Fruit fly (Drosophila melanogaster) whole organism, embryonic: ENCODE measurements around the gene Cyp312a1.
A peak's percentile ranks its signal among the peaks of the same experiment; 100 is the strongest.

Source experiments
- Asciz ChIP-seq: fragments of 200-800 bp; sonication (Bioruptor generic); optimal IDR thresholded peaks from 2 replicates; lab custom pipeline; 2017; ENCODE audit warnings: missing biosample characterization, mild to moderate bottlenecking, missing genetic modification characterization, missing genetic modification reagents
- B-H2 ChIP-seq: fragments of 200-800 bp; sonication (Bioruptor generic); optimal IDR thresholded peaks from 2 replicates; lab custom pipeline; 2018; ENCODE audit warnings: missing biosample characterization, mild to moderate bottlenecking, missing genetic modification characterization
- Blimp-1 ChIP-seq: fragments of 200-800 bp; sonication (Bioruptor generic); optimal IDR thresholded peaks from 3 replicates; lab custom pipeline; 2018; ENCODE audit warnings: missing biosample characterization, missing genetic modification characterization, mild to moderate bottlenecking, moderate library complexity, missing genetic modification reagents
- BtbVII ChIP-seq: fragments of 200-800 bp; sonication (Bioruptor generic); optimal IDR thresholded peaks from 3 replicates; lab custom pipeline; 2017; ENCODE audit warnings: missing biosample characterization, mild to moderate bottlenecking, missing genetic modification characterization
- CG1233 ChIP-seq: fragments of 200-800 bp; sonication (Bioruptor generic); optimal IDR thresholded peaks from 4 replicates; lab custom pipeline; 2018; ENCODE audit warnings: missing biosample characterization, mild to moderate bottlenecking, missing genetic modification characterization
- CG12769 ChIP-seq: fragments of 200-800 bp; sonication (Bioruptor generic); optimal IDR thresholded peaks from 2 replicates; lab custom pipeline; 2019; ENCODE audit warnings: missing biosample characterization, mild to moderate bottlenecking, missing genetic modification characterization, moderate library complexity
- CG1529 ChIP-seq: fragments of 200-800 bp; sonication (Bioruptor generic); optimal IDR thresholded peaks from 3 replicates; lab custom pipeline; 2018; ENCODE audit warnings: missing biosample characterization, missing genetic modification characterization
- CG15514 ChIP-seq: fragments of 200-800 bp; sonication (Bioruptor generic); optimal IDR thresholded peaks from 3 replicates; lab custom pipeline; 2017; ENCODE audit warnings: missing biosample characterization, missing genetic modification characterization, mild to moderate bottlenecking, moderate library complexity, missing genetic modification reagents
- CG15601 ChIP-seq: fragments of 200-800 bp; sonication (Bioruptor generic); optimal IDR thresholded peaks from 3 replicates; lab custom pipeline; 2019; ENCODE audit warnings: missing biosample characterization, mild to moderate bottlenecking, missing genetic modification characterization, moderate library complexity
- CG1603 ChIP-seq: fragments of 200-800 bp; sonication (Bioruptor generic); optimal IDR thresholded peaks from 2 replicates; lab custom pipeline; 2019; ENCODE audit warnings: missing biosample characterization, mild to moderate bottlenecking, missing genetic modification characterization, moderate library complexity
- CG17359 ChIP-seq: fragments of 200-800 bp; sonication (Bioruptor generic); optimal IDR thresholded peaks from 3 replicates; lab custom pipeline; 2018; ENCODE audit warnings: missing biosample characterization, mild to moderate bottlenecking, missing genetic modification characterization, moderate library complexity
- CG17568 ChIP-seq: fragments of 200-800 bp; sonication (Bioruptor generic); optimal IDR thresholded peaks from 2 replicates; lab custom pipeline; 2018; ENCODE audit warnings: missing biosample characterization, mild to moderate bottlenecking, missing genetic modification characterization, moderate library complexity
- CG18011 ChIP-seq: fragments of 200-800 bp; sonication (Bioruptor generic); optimal IDR thresholded peaks from 2 replicates; lab custom pipeline; 2017; ENCODE audit warnings: missing biosample characterization, missing genetic modification characterization, mild to moderate bottlenecking, moderate library complexity, missing genotype
- CG18599 ChIP-seq: fragments of 200-800 bp; sonication (Bioruptor generic); optimal IDR thresholded peaks from 3 replicates; lab custom pipeline; 2017; ENCODE audit warnings: missing biosample characterization, missing genetic modification characterization, mild to moderate bottlenecking, moderate library complexity, missing genetic modification reagents
- CG18619 ChIP-seq: fragments of 200-800 bp; sonication (Bioruptor generic); optimal IDR thresholded peaks from 3 replicates; lab custom pipeline; 2017; ENCODE audit warnings: missing biosample characterization, mild to moderate bottlenecking, missing genetic modification characterization
- CG2120 ChIP-seq: fragments of 200-800 bp; sonication (Bioruptor generic); optimal IDR thresholded peaks from 3 replicates; lab custom pipeline; 2016; ENCODE audit warnings: missing biosample characterization, missing genetic modification characterization
- CG30020 ChIP-seq: fragments of 200-800 bp; optimal IDR thresholded peaks from 2 replicates; lab custom pipeline; 2019; ENCODE audit warnings: missing biosample characterization, mild to moderate bottlenecking, missing genetic modification characterization, moderate library complexity
- CG3281 ChIP-seq: fragments of 200-800 bp; sonication (Bioruptor generic); optimal IDR thresholded peaks from 3 replicates; lab custom pipeline; 2017; ENCODE audit warnings: missing biosample characterization, mild to moderate bottlenecking, missing genetic modification characterization
- CG6791 ChIP-seq: fragments of 200-800 bp; sonication (Bioruptor generic); IDR thresholded peaks from 3 replicates; pipeline ENCODE4 v1.3.6; 2022; ENCODE audit warnings: missing biosample characterization, missing genetic modification characterization; ENCODE audit not compliant: partially characterized antibody
- CG6813 ChIP-seq: fragments of 200-800 bp; sonication (Bioruptor generic); optimal IDR thresholded peaks from 2 replicates; lab custom pipeline; 2017; ENCODE audit warnings: missing biosample characterization, missing genetic modification characterization, mild to moderate bottlenecking, moderate library complexity, missing genetic modification reagents
- CG8359 ChIP-seq: fragments of 200-800 bp; sonication (Bioruptor generic); optimal IDR thresholded peaks from 2 replicates; lab custom pipeline; 2017; ENCODE audit warnings: missing biosample characterization, mild to moderate bottlenecking, missing genetic modification characterization, borderline replicate concordance
- CG9932 ChIP-seq: fragments of 200-800 bp; sonication (Bioruptor generic); IDR thresholded peaks from 2 replicates; pipeline ENCODE4 v1.3.6; 2022; ENCODE audit warnings: missing biosample characterization, missing genetic modification characterization
- CoRest ChIP-seq: fragments of 200-800 bp; sonication (Bioruptor generic); optimal IDR thresholded peaks from 3 replicates; lab custom pipeline; 2018; ENCODE audit warnings: missing biosample characterization, mild to moderate bottlenecking, missing genetic modification characterization, moderate library complexity
- CrebB ChIP-seq: fragments of 200-800 bp; sonication (Bioruptor generic); optimal IDR thresholded peaks from 3 replicates; lab custom pipeline; 2018; ENCODE audit warnings: missing biosample characterization, mild to moderate bottlenecking, missing genetic modification characterization
- Drgx ChIP-seq: fragments of 200-800 bp; sonication (Bioruptor generic); IDR thresholded peaks from 2 replicates; pipeline ENCODE4 v1.3.6; 2022; ENCODE audit warnings: missing biosample characterization, missing genetic modification characterization
- Fer3 ChIP-seq: fragments of 200-800 bp; sonication (Bioruptor generic); optimal IDR thresholded peaks from 2 replicates; lab custom pipeline; 2018; ENCODE audit warnings: missing biosample characterization, mild to moderate bottlenecking, missing genetic modification characterization, moderate library complexity
- Meics ChIP-seq: fragments of 200-800 bp; sonication (Bioruptor generic); optimal IDR thresholded peaks from 2 replicates; lab custom pipeline; 2017; ENCODE audit warnings: missing biosample characterization, mild to moderate bottlenecking, missing genetic modification characterization
- Myb ChIP-seq: fragments of 200-800 bp; sonication (Bioruptor generic); optimal IDR thresholded peaks from 2 replicates; lab custom pipeline; 2016; ENCODE audit warnings: missing biosample characterization, missing genetic modification characterization
- PHDP ChIP-seq: fragments of 200-800 bp; sonication (Bioruptor generic); optimal IDR thresholded peaks from 3 replicates; lab custom pipeline; 2018; ENCODE audit warnings: missing biosample characterization, mild to moderate bottlenecking, missing genetic modification characterization, moderate library complexity
- Six4 ChIP-seq: fragments of 200-800 bp; sonication (Bioruptor generic); optimal IDR thresholded peaks from 2 replicates; lab custom pipeline; 2016; ENCODE audit warnings: missing biosample characterization, missing genetic modification characterization
- Vsx1 ChIP-seq: fragments of 200-800 bp; sonication (Bioruptor generic); optimal IDR thresholded peaks from 2 replicates; lab custom pipeline; 2017; ENCODE audit warnings: missing biosample characterization, mild to moderate bottlenecking, missing genetic modification characterization, missing genetic modification reagents
- Xrp1 ChIP-seq: fragments of 200-800 bp; sonication (Bioruptor generic); IDR thresholded peaks from 2 replicates; pipeline ENCODE4 v1.3.6; 2022; ENCODE audit warnings: missing biosample characterization, missing genetic modification characterization
- bsh ChIP-seq, 2 experiments: fragments of 200-800 bp; sonication (Bioruptor generic); optimal IDR thresholded peaks; 2 replicates each; lab custom pipeline; 2017 to 2018; ENCODE audit warnings: mild to moderate bottlenecking in 2 of 2, missing biosample characterization in 2 of 2, missing genetic modification characterization in 2 of 2, moderate library complexity in 1 of 2
- corto ChIP-seq: fragments of 200-800 bp; sonication (Bioruptor generic); optimal IDR thresholded peaks from 2 replicates; lab custom pipeline; 2016; ENCODE audit warnings: missing biosample characterization, mild to moderate bottlenecking, missing genetic modification characterization, moderate library complexity
- cwo ChIP-seq: fragments of 200-800 bp; sonication (Bioruptor generic); optimal IDR thresholded peaks from 3 replicates; lab custom pipeline; 2017; ENCODE audit warnings: missing biosample characterization, missing genetic modification characterization, mild to moderate bottlenecking, moderate library complexity, missing genetic modification reagents
- dmrt99B ChIP-seq: fragments of 200-800 bp; sonication (Bioruptor generic); optimal IDR thresholded peaks from 2 replicates; lab custom pipeline; 2018; ENCODE audit warnings: missing biosample characterization, mild to moderate bottlenecking, missing genetic modification characterization, moderate library complexity
- fd64A ChIP-seq: fragments of 200-800 bp; sonication (Bioruptor generic); optimal IDR thresholded peaks from 3 replicates; lab custom pipeline; 2018; ENCODE audit warnings: missing biosample characterization, mild to moderate bottlenecking, missing genetic modification characterization
- gem ChIP-seq: fragments of 200-800 bp; sonication (Bioruptor generic); optimal IDR thresholded peaks from 2 replicates; lab custom pipeline; 2019; ENCODE audit warnings: missing biosample characterization, mild to moderate bottlenecking, missing genetic modification characterization, moderate library complexity
- kah ChIP-seq: fragments of 200-800 bp; sonication (Bioruptor generic); optimal IDR thresholded peaks from 2 replicates; lab custom pipeline; 2018; ENCODE audit warnings: missing biosample characterization, mild to moderate bottlenecking, missing genetic modification characterization
- lab ChIP-seq: fragments of 200-800 bp; sonication (Bioruptor generic); optimal IDR thresholded peaks from 3 replicates; lab custom pipeline; 2017; ENCODE audit warnings: missing biosample characterization, missing genetic modification characterization, mild to moderate bottlenecking, moderate library complexity, missing genetic modification reagents
- nau ChIP-seq: fragments of 200-800 bp; sonication (Bioruptor generic); optimal IDR thresholded peaks from 3 replicates; lab custom pipeline; 2017; ENCODE audit warnings: missing biosample characterization, mild to moderate bottlenecking, missing genetic modification characterization, missing genetic modification reagents
- otp ChIP-seq: fragments of 200-800 bp; sonication (Bioruptor generic); IDR thresholded peaks from 3 replicates; pipeline ENCODE4, ENCODE4 v1.3.6; 2022; ENCODE audit warnings: missing biosample characterization, missing genetic modification characterization
- pan ChIP-seq, 4 experiments: fragments of >200 bp in 3 of 4; fragments of 200-800 bp in 1 of 4; sonication (Bioruptor generic) in 1 of 4; optimal IDR thresholded peaks in 3 of 4; IDR thresholded peaks in 1 of 4; 2 replicates each; pipeline versions ENCODE4 v1.3.6 to Lab custom; 2017 to 2022; ENCODE audit warnings: missing biosample characterization in 2 of 4, missing genetic modification characterization in 2 of 4, mixed read lengths in 1 of 4
- ranshi ChIP-seq: fragments of 200-800 bp; sonication (Bioruptor generic); IDR thresholded peaks from 2 replicates; pipeline ENCODE4 v1.3.6; 2022; ENCODE audit warnings: missing biosample characterization, missing genetic modification characterization
- ro ChIP-seq: fragments of 200-800 bp; sonication (Bioruptor generic); IDR thresholded peaks from 2 replicates; pipeline ENCODE4 v1.3.6; 2022; ENCODE audit warnings: missing biosample characterization, missing genetic modification characterization
- zen2 ChIP-seq: fragments of 200-800 bp; sonication (Bioruptor generic); IDR thresholded peaks from 3 replicates; pipeline ENCODE4 v1.3.6; 2022; ENCODE audit warnings: missing biosample characterization, missing genetic modification characterization; ENCODE audit not compliant: partially characterized antibody

Cyp312a1 gene

DNA sequence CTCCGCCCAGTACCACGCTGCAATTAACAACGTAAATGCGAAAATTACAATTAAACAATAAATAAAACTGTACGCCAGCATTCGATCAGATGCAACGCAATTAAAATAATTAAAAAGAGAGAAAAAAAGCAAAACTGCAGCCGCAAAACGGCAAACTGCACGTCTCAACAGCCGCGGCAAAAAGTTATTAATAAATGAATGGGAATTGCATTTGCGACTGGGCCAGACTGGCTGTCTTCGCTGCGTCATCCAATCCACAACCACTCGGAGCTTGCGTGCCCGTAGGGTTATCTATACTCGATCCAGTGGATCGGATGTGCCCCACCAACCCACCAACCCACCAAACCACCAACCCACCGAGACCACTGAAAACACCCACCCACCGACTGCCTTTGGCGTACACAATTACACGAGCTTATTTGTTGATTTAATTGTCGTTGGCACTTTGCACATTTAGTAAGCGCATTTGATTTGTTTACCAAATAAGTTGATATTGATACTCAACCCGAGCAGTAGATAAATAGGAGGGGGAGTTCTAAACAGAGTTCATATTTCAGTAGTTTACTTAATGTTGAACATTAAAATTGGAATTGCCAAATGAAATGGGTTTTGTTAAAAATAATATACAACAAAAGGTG is 47.2 kb upstream of the Cyp312a1 start (continued):
- TF ChIP-seq bsh (GFP tag; optimal IDR thresholded peaks at IDR 0.05; lab: Kevin White, UChicago) (peak in 1 of 2 experiments; percentile 3), CG17359 (peak; percentile 7), cwo (GFP tag; lab: Kevin White, UChicago) (peak; percentile 4), CG17568 (GFP tag; lab: Kevin White, UChicago) (peak; percentile 38), CG15601 (tag; lab: Kevin White, UChicago) (no peak), CG12769 (tag; lab: Kevin White, UChicago) (peak; percentile 30), zen2 (no peak), CG30020 (tag; lab: Kevin White, UChicago) (no peak), CG2120 (GFP tag; lab: Kevin White, UChicago) (peak; percentile 12), nau (GFP tag; lab: Kevin White, UChicago) (peak; percentile 25), CG9932 (no peak), Six4 (GFP tag; lab: Kevin White, UChicago) (no peak), CG18599 (GFP tag; lab: Kevin White, UChicago) (peak; percentile 14), CG18619 (GFP tag; lab: Kevin White, UChicago) (peak; percentile 27), pan (optimal IDR thresholded peaks at IDR 0.05; lab: Kevin White, UChicago) (no peak), pan (GFP tag; optimal IDR thresholded peaks at IDR 0.05 in 1 of 2, IDR thresholded peaks at IDR 0.05 in 1 of 2) (peak in 1 of 2 experiments; percentile 15), CrebB (tag; lab: Kevin White, UChicago) (peak; percentile 22), BtbVII (GFP tag; lab: Kevin White, UChicago) (peak; percentile 9), B-H2 (no peak), kah (GFP tag; lab: Kevin White, UChicago) (no peak), CG6791 (GFP tag; lab: Robert Waterston, UW) (0 out of 3 replicates have a peak, but pooled peaks have one; percentile 16), CG1529 (no peak), Blimp-1 (GFP tag; lab: Kevin White, UChicago) (peak; percentile 23), CG15514 (GFP tag; lab: Kevin White, UChicago) (peak; percentile 41), CG8359 (peak; percentile 38), Drgx (peak; percentile 32; the same call in 1 of the 2 replicates), Myb (GFP tag; lab: Kevin White, UChicago) (no peak), CG1233 (GFP tag; lab: Kevin White, UChicago) (peak; percentile 17), fd64A (GFP tag; lab: Kevin White, UChicago) (peak; percentile 29), CG1603 (tag; lab: Kevin White, UChicago) (peak; percentile 15), Fer3 (tag; lab: Kevin White, UChicago) (peak; percentile 6), ranshi (GFP tag; lab: Robert Waterston, UW) (no peak), CG18011 (GFP tag; lab: Kevin White, UChicago) (no peak), ro (no peak), PHDP (tag; lab: Kevin White, UChicago) (peak; percentile 58), gem (peak; percentile 21), Meics (GFP tag; lab: Kevin White, UChicago) (peak; percentile 3), Xrp1 (GFP tag; lab: Robert Waterston, UW) (0 out of 2 replicates have a peak, but pooled peaks have one; percentile 19), CoRest (tag; lab: Kevin White, UChicago) (peak; percentile 10), corto (no peak), otp (peak; percentile 42; the same call in 1 of the 3 replicates), lab (GFP tag; lab: Kevin White, UChicago) (peak; percentile 66), CG3281 (GFP tag; lab: Kevin White, UChicago) (peak; percentile 33), Vsx1 (GFP tag; lab: Kevin White, UChicago) (peak; percentile 34), CG6813 (GFP tag; lab: Kevin White, UChicago) (peak; percentile 31), Asciz (GFP tag; lab: Kevin White, UChicago) (peak; percentile 1), dmrt99B (tag; lab: Kevin White, UChicago) (peak; percentile 3)
